Fruit fly (Drosophila melanogaster): Measurements from ENCODE around the gene CG32726.

The CG32726 gene

DNA sequence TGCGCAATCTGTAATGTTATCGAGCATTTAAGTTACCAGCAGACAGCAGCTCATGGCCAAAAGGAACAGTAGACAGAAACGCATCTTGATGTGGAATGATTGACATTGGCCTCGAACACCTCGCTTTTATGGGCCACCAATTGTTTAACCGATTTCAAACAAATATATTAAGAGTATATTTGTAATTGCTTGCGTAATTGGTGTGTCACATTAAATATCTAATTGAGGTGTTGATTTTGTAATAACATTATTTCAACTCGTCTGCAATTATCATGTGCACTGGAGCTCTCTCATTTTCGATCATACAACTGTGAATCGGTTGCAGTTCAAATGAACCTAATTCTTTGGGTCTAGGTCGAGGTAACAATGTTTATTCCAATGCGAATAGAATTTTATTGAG lies at the start of gene CG32726:
Gene CG32726 (minus strand): TSS at position 101 of the 400 bp plus-strand sequence.
- TF ChIP-seq CG12768 (GFP tag; optimal IDR thresholded peaks at IDR 0.05) (no peak), CG7045 (GFP tag; optimal IDR thresholded peaks at IDR 0.05) (no peak), cnc (optimal IDR thresholded peaks at IDR 0.05) (no peak), cic (GFP tag; optimal IDR thresholded peaks at IDR 0.05) (no peak), toe (GFP tag; optimal IDR thresholded peaks at IDR 0.05) (no peak), Clk (GFP tag; optimal IDR thresholded peaks at IDR 0.05) (no peak), bab1 (GFP tag; optimal IDR thresholded peaks at IDR 0.05) (no peak), CG5204 (GFP tag; optimal IDR thresholded peaks at IDR 0.05) (no peak), CG14711 (tag; optimal IDR thresholded peaks at IDR 0.05) (no peak), CG7101 (tag; optimal IDR thresholded peaks at IDR 0.05) (no peak), tj (GFP tag; optimal IDR thresholded peaks at IDR 0.05) (no peak), CG33017 (tag; optimal IDR thresholded peaks at IDR 0.05) (no peak), CG1620 (GFP tag; optimal IDR thresholded peaks at IDR 0.05) (no peak)

- TF ChIP-seq cic (GFP tag; optimal IDR thresholded peaks at IDR 0.05) = no peak
- no peak for TF ChIP-seq CG33017 (tag; optimal IDR thresholded peaks at IDR 0.05)
- TF ChIP-seq CG7101 (tag; optimal IDR thresholded peaks at IDR 0.05) = no peak
- TF ChIP-seq CG11617 (GFP tag; optimal IDR thresholded peaks at IDR 0.05) = no peak
- no peak for TF ChIP-seq CG14711 (tag; optimal IDR thresholded peaks at IDR 0.05)
- no peak for TF ChIP-seq Mnt (GFP tag; optimal IDR thresholded peaks at IDR 0.05)
- TF ChIP-seq CG1620 (GFP tag; optimal IDR thresholded peaks at IDR 0.05) = no peak
- no peak for TF ChIP-seq pad (GFP tag; optimal IDR thresholded peaks at IDR 0.05)
- TF ChIP-seq CG5204 (GFP tag; optimal IDR thresholded peaks at IDR 0.05) = no peak
- no peak for TF ChIP-seq Crg-1 (GFP tag; optimal IDR thresholded peaks at IDR 0.05)
Observed at dm6 chrX:7466328-7466727, 40.8 kb upstream of the CG32726 start.

dm6 chrX:7462089-7462488 lies 36.5 kb upstream of the CG32726 start:
- TF ChIP-seq Clk (GFP tag; optimal IDR thresholded peaks at IDR 0.05) = no peak
- no peak for TF ChIP-seq cic (GFP tag; optimal IDR thresholded peaks at IDR 0.05)
- no peak for TF ChIP-seq bab1 (GFP tag; optimal IDR thresholded peaks at IDR 0.05)
- no peak for TF ChIP-seq CG7045 (GFP tag; optimal IDR thresholded peaks at IDR 0.05)
- no peak for TF ChIP-seq tj (GFP tag; optimal IDR thresholded peaks at IDR 0.05)

dm6 chrX:7453236-7453635 lies 27.7 kb upstream of the CG32726 start, which contains the start of gene CG43198:
Gene CG43198 (minus strand): TSS chrX:7453336.
- TF ChIP-seq CG33017 (tag; optimal IDR thresholded peaks at IDR 0.05) (no peak), Crg-1 (GFP tag; optimal IDR thresholded peaks at IDR 0.05) (no peak), ovo (GFP tag; optimal IDR thresholded peaks at IDR 0.05) (no peak), CG11617 (GFP tag; optimal IDR thresholded peaks at IDR 0.05) (no peak), toe (GFP tag; optimal IDR thresholded peaks at IDR 0.05) (no peak), CG7101 (tag; optimal IDR thresholded peaks at IDR 0.05) (no peak), CG12768 (GFP tag; optimal IDR thresholded peaks at IDR 0.05) (no peak), CG14711 (tag; optimal IDR thresholded peaks at IDR 0.05) (no peak), Mnt (GFP tag; optimal IDR thresholded peaks at IDR 0.05) (no peak), bab1 (GFP tag; optimal IDR thresholded peaks at IDR 0.05) (no peak), CG5204 (GFP tag; optimal IDR thresholded peaks at IDR 0.05) (no peak), CG1620 (GFP tag; optimal IDR thresholded peaks at IDR 0.05) (no peak), Hr96 (GFP tag; optimal IDR thresholded peaks at IDR 0.05) (no peak), tj (GFP tag; optimal IDR thresholded peaks at IDR 0.05) (no peak), cnc (optimal IDR thresholded peaks at IDR 0.05) (no peak), CG7045 (GFP tag; optimal IDR thresholded peaks at IDR 0.05) (no peak), kay (GFP tag; ENCODE audit: borderline replicate concordance) (no peak), Clk (GFP tag; optimal IDR thresholded peaks at IDR 0.05) (no peak)

dm6 chrX:7451909-7452308 lies 26.4 kb upstream of the CG32726 start, which contains the start of gene CG11368:
Gene CG11368 (plus strand): TSS chrX:7452209.
- TF ChIP-seq CG11617 (GFP tag; optimal IDR thresholded peaks at IDR 0.05) (no peak), CG7045 (GFP tag; optimal IDR thresholded peaks at IDR 0.05) (no peak), CG33017 (tag; optimal IDR thresholded peaks at IDR 0.05) (no peak), bab1 (GFP tag; optimal IDR thresholded peaks at IDR 0.05) (no peak), cic (GFP tag; optimal IDR thresholded peaks at IDR 0.05) (no peak), Hr96 (GFP tag; optimal IDR thresholded peaks at IDR 0.05) (no peak), Crg-1 (GFP tag; optimal IDR thresholded peaks at IDR 0.05) (no peak), CG1620 (GFP tag; optimal IDR thresholded peaks at IDR 0.05) (no peak), cnc (optimal IDR thresholded peaks at IDR 0.05) (no peak), ovo (GFP tag; optimal IDR thresholded peaks at IDR 0.05) (no peak), CG14711 (tag; optimal IDR thresholded peaks at IDR 0.05) (no peak), tj (GFP tag; optimal IDR thresholded peaks at IDR 0.05) (no peak), CG12768 (GFP tag; optimal IDR thresholded peaks at IDR 0.05) (no peak), CG5204 (GFP tag; optimal IDR thresholded peaks at IDR 0.05) (no peak), CG7101 (tag; optimal IDR thresholded peaks at IDR 0.05) (no peak), Mnt (GFP tag; optimal IDR thresholded peaks at IDR 0.05) (no peak), toe (GFP tag; optimal IDR thresholded peaks at IDR 0.05) (no peak), kay (GFP tag; ENCODE audit: borderline replicate concordance) (no peak)

dm6 chrX:7445023-7445422 lies 19.5 kb upstream of the CG32726 start:
- TF ChIP-seq pad (GFP tag; optimal IDR thresholded peaks at IDR 0.05) (peak; percentile 76), Crg-1 (GFP tag; optimal IDR thresholded peaks at IDR 0.05) (no peak)

dm6 chrX:7432393-7432792 lies 6.8 kb upstream of the CG32726 start:
- TF ChIP-seq CG5204 (GFP tag; optimal IDR thresholded peaks at IDR 0.05) (no peak), kay (GFP tag; ENCODE audit: borderline replicate concordance) (no peak), cnc (optimal IDR thresholded peaks at IDR 0.05) (no peak), Crg-1 (GFP tag; optimal IDR thresholded peaks at IDR 0.05) (no peak), Hr96 (GFP tag; optimal IDR thresholded peaks at IDR 0.05) (no peak), CG7101 (tag; optimal IDR thresholded peaks at IDR 0.05) (no peak), pad (GFP tag; optimal IDR thresholded peaks at IDR 0.05) (no peak), CG33017 (tag; optimal IDR thresholded peaks at IDR 0.05) (no peak), ovo (GFP tag; optimal IDR thresholded peaks at IDR 0.05) (no peak), bab1 (GFP tag; optimal IDR thresholded peaks at IDR 0.05) (no peak), Clk (GFP tag; optimal IDR thresholded peaks at IDR 0.05) (no peak), CG11617 (GFP tag; optimal IDR thresholded peaks at IDR 0.05) (no peak), CG12768 (GFP tag; optimal IDR thresholded peaks at IDR 0.05) (no peak), toe (GFP tag; optimal IDR thresholded peaks at IDR 0.05) (no peak), tj (GFP tag; optimal IDR thresholded peaks at IDR 0.05) (no peak)

All from whole organism, adult.